Worm (Caenorhabditis elegans) whole organism, L4 larva: ENCODE data around the gene Y9C9A.13.

Source experiments
- F10B5.3 ChIP-seq: sonication (generic microtip); optimal IDR thresholded peaks from 2 replicates; lab custom pipeline; 2016; ENCODE audit warnings: mild to moderate bottlenecking, missing genetic modification characterization, missing compliant biosample characterization
- F26F4.8 ChIP-seq: fragments of 200-800 bp; sonication (Bioruptor generic); conservative IDR thresholded peaks from 2 replicates; pipeline ENCODE4 v1.3.6; 2022; ENCODE audit warnings: missing genetic modification characterization, missing compliant biosample characterization
- F44E2.7 ChIP-seq: fragments of 200-800 bp; sonication (Bioruptor generic); IDR thresholded peaks from 2 replicates; pipeline ENCODE4 v2.1.2; 2022; ENCODE audit warnings: missing genetic modification characterization, missing compliant biosample characterization
- R02D3.7 ChIP-seq: fragments of 150-350 bp; sonication (generic microtip); optimal IDR thresholded peaks from 3 replicates; lab custom pipeline; 2014; ENCODE audit warnings: missing biosample characterization, missing genetic modification characterization
- T26A8.4 ChIP-seq: fragments of 200-800 bp; sonication (Bioruptor generic); IDR thresholded peaks from 2 replicates; pipeline ENCODE4 v1.3.6; 2022; ENCODE audit warnings: missing genetic modification characterization, missing compliant biosample characterization
- Y105C5A.15 ChIP-seq: fragments of 200-800 bp; sonication (Bioruptor generic); IDR thresholded peaks from 2 replicates; pipeline ENCODE4 v1.3.6; 2022; ENCODE audit warnings: missing genetic modification characterization, missing compliant biosample characterization
- Y48G9A.11 ChIP-seq: fragments of 200-800 bp; sonication (Bioruptor generic); IDR thresholded peaks from 2 replicates; pipeline ENCODE4 v1.3.6; 2022; ENCODE audit warnings: missing genetic modification reagents, missing genetic modification characterization, missing compliant biosample characterization
- ZK337.2 ChIP-seq: fragments of 200-800 bp; sonication (Bioruptor generic); IDR thresholded peaks from 2 replicates; pipeline ENCODE4 v1.3.6; 2022; ENCODE audit warnings: missing genetic modification reagents, missing genetic modification characterization, missing compliant biosample characterization
- ZK546.5 ChIP-seq, 2 experiments: sonication (generic microtip); optimal IDR thresholded peaks; 2 replicates each; lab custom pipeline; 2017; ENCODE audit warnings: missing biosample characterization in 2 of 2, missing genetic modification characterization in 2 of 2
- ceh-20 ChIP-seq: fragments of 200-800 bp; sonication (Bioruptor generic); IDR thresholded peaks from 2 replicates; pipeline ENCODE4 v1.3.6; 2022; ENCODE audit warnings: missing genetic modification reagents, missing genetic modification characterization, missing compliant biosample characterization
- ceh-32 ChIP-seq: sonication (generic microtip); optimal IDR thresholded peaks from 2 replicates; lab custom pipeline; 2016; ENCODE audit warnings: mild to moderate bottlenecking, missing genetic modification characterization, missing compliant biosample characterization; ENCODE audit not compliant: poor library complexity
- ceh-44 ChIP-seq: fragments of 200-800 bp; sonication (Bioruptor generic); IDR thresholded peaks from 2 replicates; pipeline ENCODE4 v1.3.6; 2022; ENCODE audit warnings: missing genetic modification reagents, missing genetic modification characterization, missing compliant biosample characterization
- ces-1 ChIP-seq: fragments of 150-350 bp; sonication (generic microtip); optimal IDR thresholded peaks from 4 replicates; lab custom pipeline; 2014; ENCODE audit warnings: missing biosample characterization, missing genetic modification reagents, missing genetic modification characterization
- cey-2 ChIP-seq: sonication (generic microtip); optimal IDR thresholded peaks from 3 replicates; lab custom pipeline; 2017; ENCODE audit warnings: missing genetic modification characterization, mild to moderate bottlenecking, missing compliant biosample characterization, antibody characterized with exemption, borderline replicate concordance; ENCODE audit not compliant: insufficient read depth
- daf-16 ChIP-seq, 3 experiments: sonication (generic microtip); optimal IDR thresholded peaks; 2 replicates each; lab custom pipeline; 2016 to 2017; ENCODE audit warnings: missing genetic modification characterization in 3 of 3, missing genetic modification reagents in 3 of 3, mild to moderate bottlenecking in 2 of 3, missing compliant biosample characterization in 2 of 3, missing biosample characterization in 1 of 3, moderate library complexity in 1 of 3
- duxl-1 ChIP-seq: sonication (generic microtip); optimal IDR thresholded peaks from 2 replicates; lab custom pipeline; 2016; ENCODE audit warnings: mild to moderate bottlenecking, missing genetic modification characterization, moderate library complexity, missing compliant biosample characterization; ENCODE audit not compliant: poor library complexity
- gei-8 ChIP-seq: fragments of 200-800 bp; sonication (Bioruptor generic); optimal IDR thresholded peaks from 2 replicates; lab custom pipeline; 2018; ENCODE audit warnings: mild to moderate bottlenecking, missing genetic modification characterization, missing compliant biosample characterization
- hif-1 ChIP-seq, 2 experiments: sonication (generic microtip); optimal IDR thresholded peaks; 2 replicates each; lab custom pipeline; 2016 to 2017; ENCODE audit warnings: missing compliant biosample characterization in 2 of 2, missing genetic modification characterization in 2 of 2, missing genetic modification reagents in 2 of 2, missing genotype in 2 of 2, mild to moderate bottlenecking in 1 of 2
- hlh-11 ChIP-seq: fragments of 200-800 bp; sonication (Bioruptor generic); optimal IDR thresholded peaks from 2 replicates; lab custom pipeline; 2018; ENCODE audit warnings: mild to moderate bottlenecking, missing genetic modification characterization, missing compliant biosample characterization
- hmg-1.1 ChIP-seq: fragments of 200-800 bp; sonication (Bioruptor generic); IDR thresholded peaks from 2 replicates; pipeline ENCODE4 v1.3.6; 2022; ENCODE audit warnings: missing genetic modification reagents, missing genetic modification characterization, missing compliant biosample characterization
- lir-3 ChIP-seq: sonication (generic microtip); optimal IDR thresholded peaks from 2 replicates; lab custom pipeline; 2016; ENCODE audit warnings: mild to moderate bottlenecking, missing genetic modification characterization, missing compliant biosample characterization
- madf-9 ChIP-seq: fragments of 200-800 bp; sonication (Bioruptor generic); conservative IDR thresholded peaks from 2 replicates; pipeline ENCODE4 v1.3.6; 2022; ENCODE audit warnings: missing genetic modification reagents, missing genetic modification characterization, missing compliant biosample characterization
- mes-2 ChIP-seq: sonication (generic microtip); optimal IDR thresholded peaks from 2 replicates; lab custom pipeline; 2016; ENCODE audit warnings: missing genotype, mild to moderate bottlenecking, missing genetic modification characterization, missing compliant biosample characterization; ENCODE audit not compliant: poor library complexity, severe bottlenecking
- mxl-2 ChIP-seq: fragments of 200-800 bp; sonication (Bioruptor generic); conservative IDR thresholded peaks from 2 replicates; pipeline ENCODE4 v1.3.6; 2022; ENCODE audit warnings: missing genetic modification reagents, missing genetic modification characterization, missing compliant biosample characterization
- nhr-77 ChIP-seq: fragments of 150-350 bp; optimal IDR thresholded peaks from 2 replicates; lab custom pipeline; 2014; ENCODE audit warnings: missing biosample characterization, missing genetic modification characterization
- pqm-1 ChIP-seq: sonication (generic microtip); optimal IDR thresholded peaks from 2 replicates; lab custom pipeline; 2017; ENCODE audit warnings: missing biosample characterization, missing genetic modification characterization
- sdz-12 ChIP-seq: fragments of 200-800 bp; sonication (Bioruptor generic); optimal IDR thresholded peaks from 2 replicates; lab custom pipeline; 2018; ENCODE audit warnings: mild to moderate bottlenecking, missing genetic modification characterization, missing compliant biosample characterization
- set-16 ChIP-seq: fragments of 200-800 bp; sonication (Bioruptor generic); IDR thresholded peaks from 2 replicates; pipeline ENCODE4 v1.3.6; 2022; ENCODE audit warnings: missing genetic modification reagents, missing genetic modification characterization, missing compliant biosample characterization
- snpc-1.2 ChIP-seq: fragments of 200-800 bp; sonication (Bioruptor generic); IDR thresholded peaks from 2 replicates; pipeline ENCODE4 v1.3.6; 2022; ENCODE audit warnings: missing genetic modification reagents, missing genetic modification characterization, missing compliant biosample characterization
- unc-130 ChIP-seq: sonication (generic microtip); optimal IDR thresholded peaks from 2 replicates; lab custom pipeline; 2016; ENCODE audit warnings: missing genetic modification reagents, missing genetic modification characterization, missing compliant biosample characterization
- unc-39 ChIP-seq: sonication (generic microtip); optimal IDR thresholded peaks from 2 replicates; lab custom pipeline; 2017; ENCODE audit warnings: missing biosample characterization, missing genetic modification characterization
- vab-7 ChIP-seq: fragments of 200-800 bp; sonication (Bioruptor generic); IDR thresholded peaks from 2 replicates; pipeline ENCODE4 v1.3.6; 2022; ENCODE audit warnings: missing genetic modification reagents, missing genetic modification characterization, missing compliant biosample characterization
- ztf-11 ChIP-seq: fragments of 150-350 bp; optimal IDR thresholded peaks from 2 replicates; lab custom pipeline; 2014; ENCODE audit warnings: missing biosample characterization, missing genetic modification characterization

The Y9C9A.13 gene

DNA sequence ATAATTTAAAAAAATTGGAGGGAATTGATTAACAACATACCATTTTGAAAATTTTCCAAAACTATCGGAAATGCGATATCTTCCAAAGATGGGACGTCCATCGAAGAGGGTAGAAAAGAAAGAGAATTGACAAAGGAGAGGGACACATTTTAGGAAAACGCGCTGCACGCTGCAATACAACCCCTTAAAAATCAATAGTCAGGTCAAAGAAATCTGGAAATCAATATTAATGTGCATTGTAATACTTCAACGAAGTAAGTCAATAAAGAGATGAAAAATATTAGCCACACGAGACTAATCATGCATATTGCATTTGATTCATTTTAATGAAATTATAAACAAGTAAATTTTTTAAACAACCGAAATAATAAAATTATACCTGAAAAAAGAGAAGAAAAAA is at the start of gene Y9C9A.13:
Gene Y9C9A.13 (minus strand): TSS at position 101 of the 400 bp plus-strand sequence.
- TF ChIP-seq ZK337.2 (GFP tag; lab: Robert Waterston, UW) (no peak), duxl-1 (tag; lab: Kevin White, UChicago) (no peak), hmg-1.1 (GFP tag; lab: Robert Waterston, UW) (no peak), unc-130 (no peak), vab-7 (GFP tag; lab: Robert Waterston, UW) (no peak), F44E2.7 (GFP tag; lab: Robert Waterston, UW) (no peak), nhr-77 (tag; lab: Kevin White, UChicago) (no peak), mes-2 (no peak), daf-16 (GFP tag; optimal IDR thresholded peaks at IDR 0.05; lab: Kevin White, UChicago) (no peak), daf-16 (tag; optimal IDR thresholded peaks at IDR 0.05; lab: Kevin White, UChicago) (no peak), Y48G9A.11 (GFP tag; lab: Robert Waterston, UW) (no peak), ceh-20 (no peak), T26A8.4 (GFP tag; lab: Robert Waterston, UW) (no peak), hlh-11 (tag; lab: Kevin White, UChicago) (no peak), hif-1 (tag; optimal IDR thresholded peaks at IDR 0.05; lab: Kevin White, UChicago) (no peak)

DNA sequence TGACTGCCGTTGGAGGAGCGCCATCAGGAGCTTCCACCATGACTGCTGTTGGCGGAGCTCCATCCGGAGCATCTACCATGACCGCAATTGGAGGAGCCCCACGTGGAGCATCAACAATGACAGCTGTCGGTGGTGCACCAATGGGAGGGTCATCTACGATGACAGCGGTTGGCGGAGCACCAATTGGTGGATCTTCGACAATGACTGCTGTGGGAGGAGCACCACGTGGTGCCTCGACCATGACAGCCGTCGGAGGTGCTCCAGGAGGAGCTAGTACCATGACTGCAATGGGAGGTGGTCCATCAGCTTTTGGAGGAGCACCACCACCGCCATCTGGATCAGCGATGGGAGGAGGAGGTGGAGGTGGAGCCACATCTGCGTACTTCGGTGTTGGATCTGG is 47.8 kb upstream of the Y9C9A.13 start, which contains the start of gene T28H11.7:
Gene T28H11.7 (minus strand): TSS at position 101 of the 400 bp plus-strand sequence.
- TF ChIP-seq set-16 (GFP tag; lab: Robert Waterston, UW), result peak; percentile 82

DNA sequence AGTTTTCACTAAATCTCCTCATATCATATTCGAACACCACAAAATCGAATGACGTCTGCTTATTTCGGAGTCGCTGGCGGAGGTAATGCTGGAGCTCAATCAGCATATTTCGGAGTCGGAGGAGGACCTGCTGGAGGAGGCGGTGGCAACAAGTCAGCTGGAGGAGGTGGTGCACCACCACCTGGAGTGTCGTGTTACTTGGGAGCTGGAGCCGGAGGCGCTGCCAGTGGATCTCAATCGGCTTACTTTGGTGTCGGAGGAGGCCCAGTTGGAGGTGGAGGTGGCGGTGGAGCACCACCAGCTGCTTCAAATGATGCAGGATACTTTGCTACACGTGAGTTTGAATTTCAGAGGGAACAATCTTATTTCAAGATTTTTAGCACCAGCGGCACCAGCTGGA is 47.1 kb upstream of the Y9C9A.13 start, which contains the start of gene ssq-4:
Gene ssq-4 (plus strand): TSS at position 19 of the 400 bp plus-strand sequence.
- TF ChIP-seq set-16 (GFP tag; lab: Robert Waterston, UW), result peak; percentile 83

DNA sequence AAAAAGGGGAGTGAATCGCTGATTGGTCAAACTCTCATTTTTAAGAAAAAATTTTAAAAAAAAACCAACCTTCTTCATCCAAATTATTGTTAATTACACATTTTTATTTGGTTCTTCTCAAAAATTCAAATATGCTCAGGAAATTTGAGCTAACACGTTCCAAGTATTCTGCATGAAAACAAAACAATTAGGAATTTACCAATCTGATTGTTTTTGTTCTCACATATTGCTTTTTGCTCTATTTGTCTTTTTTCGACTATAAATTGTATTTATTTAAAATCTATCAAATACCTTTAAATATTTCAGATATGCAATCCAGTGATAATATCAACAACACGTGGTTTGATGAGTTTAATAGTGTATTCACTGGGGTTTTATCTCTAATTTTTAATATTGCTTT is 42.9 kb upstream of the Y9C9A.13 start, which contains the start of gene srm-1:
Gene srm-1 (plus strand): TSS at position 301 of the 400 bp plus-strand sequence.
- no peak for TF ChIP-seq F26F4.8 (GFP tag; lab: Robert Waterston, UW)
- TF ChIP-seq cey-2, result no peak
- no peak for TF ChIP-seq sdz-12 (GFP tag; lab: Kevin White, UChicago)
- no peak for TF ChIP-seq Y105C5A.15 (GFP tag; lab: Robert Waterston, UW)
- no peak for TF ChIP-seq gei-8
- no peak for TF ChIP-seq ztf-11 (tag; lab: Kevin White, UChicago)
- TF ChIP-seq ceh-32 (tag; lab: Kevin White, UChicago), result no peak
- TF ChIP-seq ceh-44, result no peak
- no peak for TF ChIP-seq T26A8.4 (GFP tag; lab: Robert Waterston, UW)
- TF ChIP-seq unc-130, result no peak
- no peak for TF ChIP-seq ces-1
- TF ChIP-seq madf-9 (GFP tag; lab: Robert Waterston, UW), result no peak

DNA sequence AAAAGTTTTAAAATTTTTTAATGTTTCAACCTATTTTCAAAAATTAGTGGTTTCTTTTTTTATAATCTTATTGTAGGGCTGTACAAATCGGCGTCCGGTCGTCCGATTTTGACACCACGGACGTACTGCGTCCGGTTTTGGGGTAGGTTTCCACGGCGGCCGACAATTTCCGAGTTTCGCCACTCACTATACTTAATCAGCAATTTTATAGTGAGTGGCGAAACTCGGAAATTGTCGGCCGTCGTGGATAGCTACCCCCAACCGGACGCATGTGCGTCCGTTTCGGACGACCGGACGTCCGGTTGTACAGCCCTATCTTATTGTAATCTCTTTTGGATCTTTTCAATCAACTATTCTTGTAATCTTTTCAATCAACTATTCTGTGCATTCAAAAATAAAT is 41.7 kb upstream of the Y9C9A.13 start:
- peak; percentile 74 for TF ChIP-seq snpc-1.2 (GFP tag; lab: Robert Waterston, UW)

DNA sequence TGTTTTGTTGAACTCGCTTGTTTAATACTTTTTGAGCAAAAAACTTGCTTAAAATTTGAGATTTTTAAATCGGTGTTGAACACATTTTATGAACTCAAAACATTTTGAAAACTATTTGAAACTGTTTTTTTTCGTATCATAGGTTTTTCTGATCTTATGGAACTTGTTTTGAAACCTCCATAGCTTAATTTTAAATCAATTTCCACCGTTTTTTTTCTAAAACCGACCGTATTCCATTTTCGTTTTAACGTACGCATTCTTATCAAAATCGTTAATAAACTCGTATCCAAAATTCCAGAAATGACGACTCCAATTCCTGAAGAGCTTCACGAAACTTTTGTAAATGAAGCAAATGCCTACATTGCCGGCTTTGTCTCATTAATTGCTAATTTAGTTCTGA is 39.1 kb upstream of the Y9C9A.13 start, which contains the start of gene srm-2:
Gene srm-2 (plus strand): TSS at position 301 of the 400 bp plus-strand sequence.
- TF ChIP-seq madf-9 (GFP tag; lab: Robert Waterston, UW), result no peak
- TF ChIP-seq ZK546.5 (tag; optimal IDR thresholded peaks at IDR 0.05; lab: Kevin White, UChicago), result no peak
- TF ChIP-seq mxl-2, result no peak
- TF ChIP-seq unc-130, result no peak
- no peak for TF ChIP-seq R02D3.7 (tag; lab: Kevin White, UChicago)
- TF ChIP-seq pqm-1 (tag; lab: Kevin White, UChicago), result no peak
- no peak for TF ChIP-seq unc-39 (tag; lab: Kevin White, UChicago)
- no peak for TF ChIP-seq ztf-11 (tag; lab: Kevin White, UChicago)
- no peak for TF ChIP-seq lir-3
- no peak for TF ChIP-seq F10B5.3 (tag; lab: Kevin White, UChicago)
